Fruit fly (Drosophila melanogaster) whole organism, embryonic: Measurements from ENCODE around the gene UQCR-C2.

Experiments used
- Antp ChIP-seq: fragments of 200-800 bp; sonication (Bioruptor generic); optimal IDR thresholded peaks from 3 replicates; lab custom pipeline; 2016; ENCODE audit warnings: missing biosample characterization, missing genetic modification characterization
- Bgb ChIP-seq: fragments of 200-800 bp; sonication (Bioruptor generic); IDR thresholded peaks from 2 replicates; pipeline ENCODE4 v1.3.6; 2022; ENCODE audit warnings: missing biosample characterization, missing genetic modification characterization; ENCODE audit not compliant: partially characterized antibody
- CG10431 ChIP-seq: fragments of 200-800 bp; sonication (Bioruptor generic); optimal IDR thresholded peaks from 3 replicates; lab custom pipeline; 2018; ENCODE audit warnings: missing biosample characterization, mild to moderate bottlenecking, missing genetic modification characterization
- CG10979 ChIP-seq: fragments of 200-800 bp; sonication (Bioruptor generic); optimal IDR thresholded peaks from 2 replicates; lab custom pipeline; 2018; ENCODE audit warnings: missing biosample characterization, mild to moderate bottlenecking, missing genetic modification characterization, moderate library complexity
- CG11085 ChIP-seq: fragments of 200-800 bp; sonication (Bioruptor generic); IDR thresholded peaks from 2 replicates; pipeline ENCODE4 v1.3.6; 2022; ENCODE audit warnings: missing biosample characterization, missing genetic modification characterization
- CG11560 ChIP-seq: fragments of 200-800 bp; sonication (Bioruptor generic); IDR thresholded peaks from 3 replicates; pipeline ENCODE4 v1.3.6; 2022; ENCODE audit warnings: missing biosample characterization, missing genetic modification characterization
- CG12104 ChIP-seq: fragments of 200-800 bp; sonication (Bioruptor generic); optimal IDR thresholded peaks from 3 replicates; lab custom pipeline; 2016; ENCODE audit warnings: missing biosample characterization, missing genetic modification characterization
- CG12769 ChIP-seq: fragments of 200-800 bp; sonication (Bioruptor generic); optimal IDR thresholded peaks from 2 replicates; lab custom pipeline; 2019; ENCODE audit warnings: missing biosample characterization, mild to moderate bottlenecking, missing genetic modification characterization, moderate library complexity
- CG13624 ChIP-seq: fragments of 200-800 bp; sonication (Bioruptor generic); optimal IDR thresholded peaks from 2 replicates; lab custom pipeline; 2016; ENCODE audit warnings: missing biosample characterization, missing genetic modification characterization
- CG1529 ChIP-seq: fragments of 200-800 bp; sonication (Bioruptor generic); optimal IDR thresholded peaks from 3 replicates; lab custom pipeline; 2018; ENCODE audit warnings: missing biosample characterization, missing genetic modification characterization
- CG1602 ChIP-seq: fragments of 200-800 bp; sonication (Bioruptor generic); optimal IDR thresholded peaks from 3 replicates; lab custom pipeline; 2016; ENCODE audit warnings: missing biosample characterization, missing genetic modification characterization
- CG16815 ChIP-seq: fragments of 200-800 bp; sonication (Bioruptor generic); optimal IDR thresholded peaks from 3 replicates; lab custom pipeline; 2017; ENCODE audit warnings: missing biosample characterization, mild to moderate bottlenecking, missing genetic modification characterization
- CG17328 ChIP-seq: fragments of 200-800 bp; sonication (Bioruptor generic); IDR thresholded peaks from 2 replicates; pipeline ENCODE4 v1.3.6; 2022; ENCODE audit warnings: missing biosample characterization, missing genetic modification characterization
- CG1792 ChIP-seq: fragments of 200-800 bp; sonication (Bioruptor generic); optimal IDR thresholded peaks from 2 replicates; lab custom pipeline; 2016; ENCODE audit warnings: missing biosample characterization, missing genetic modification characterization
- CG3838 ChIP-seq: fragments of 200-800 bp; sonication (Bioruptor generic); optimal IDR thresholded peaks from 3 replicates; lab custom pipeline; 2016; ENCODE audit warnings: missing biosample characterization, missing genetic modification characterization
- CG4328 ChIP-seq: fragments of 200-800 bp; sonication (Bioruptor generic); optimal IDR thresholded peaks from 3 replicates; lab custom pipeline; 2017; ENCODE audit warnings: missing biosample characterization, missing genetic modification reagents, missing genetic modification characterization
- CG5180 ChIP-seq: fragments of 200-800 bp; sonication (Bioruptor generic); optimal IDR thresholded peaks from 3 replicates; lab custom pipeline; 2017; ENCODE audit warnings: missing biosample characterization, missing genetic modification characterization, mild to moderate bottlenecking, moderate library complexity, missing genetic modification reagents
- CG6765 ChIP-seq: fragments of 200-800 bp; sonication (Bioruptor generic); optimal IDR thresholded peaks from 3 replicates; lab custom pipeline; 2017; ENCODE audit warnings: missing biosample characterization, mild to moderate bottlenecking, missing genetic modification characterization
- CG7357 ChIP-seq: fragments of 200-800 bp; sonication (Bioruptor generic); IDR thresholded peaks from 3 replicates; pipeline ENCODE4 v1.3.6; 2022; ENCODE audit warnings: missing biosample characterization, missing genetic modification characterization
- CG7745 ChIP-seq: fragments of 200-800 bp; sonication (Bioruptor generic); optimal IDR thresholded peaks from 2 replicates; lab custom pipeline; 2018; ENCODE audit warnings: missing biosample characterization, mild to moderate bottlenecking, missing genetic modification characterization, moderate library complexity
- CG8765 ChIP-seq: fragments of 200-800 bp; sonication (Bioruptor generic); IDR thresholded peaks from 2 replicates; pipeline ENCODE4 v1.3.6; 2022; ENCODE audit warnings: missing biosample characterization, missing genetic modification characterization
- CG9797 ChIP-seq: fragments of 200-800 bp; sonication (Bioruptor generic); optimal IDR thresholded peaks from 3 replicates; lab custom pipeline; 2018; ENCODE audit warnings: missing biosample characterization, mild to moderate bottlenecking, missing genetic modification characterization
- Elba2 ChIP-seq: fragments of 200-800 bp; sonication (Bioruptor generic); optimal IDR thresholded peaks from 3 replicates; lab custom pipeline; 2016; ENCODE audit warnings: missing biosample characterization, missing genetic modification characterization
- Fer1 ChIP-seq: fragments of 200-800 bp; sonication (Bioruptor generic); optimal IDR thresholded peaks from 2 replicates; lab custom pipeline; 2017; ENCODE audit warnings: missing biosample characterization, mild to moderate bottlenecking, missing genetic modification characterization
- H15 ChIP-seq: fragments of 200-800 bp; sonication (Bioruptor generic); IDR thresholded peaks from 3 replicates; pipeline ENCODE4 v1.3.6; 2022; ENCODE audit warnings: missing biosample characterization, missing genetic modification characterization
- HmgD ChIP-seq: fragments of 200-800 bp; sonication (Bioruptor generic); optimal IDR thresholded peaks from 3 replicates; lab custom pipeline; 2016; ENCODE audit warnings: missing biosample characterization, missing genetic modification characterization
- Scr ChIP-seq: fragments of 200-800 bp; sonication (Bioruptor generic); IDR thresholded peaks from 2 replicates; pipeline ENCODE4 v1.3.6; 2022; ENCODE audit warnings: missing biosample characterization, missing genetic modification characterization; ENCODE audit not compliant: partially characterized antibody
- Spps ChIP-seq: fragments of 200-800 bp; sonication (Bioruptor generic); optimal IDR thresholded peaks from 2 replicates; lab custom pipeline; 2018; ENCODE audit warnings: missing biosample characterization, mild to moderate bottlenecking, missing genetic modification characterization
- TFAM ChIP-seq: fragments of 200-800 bp; sonication (Bioruptor generic); optimal IDR thresholded peaks from 2 replicates; lab custom pipeline; 2017; ENCODE audit warnings: missing biosample characterization, missing genetic modification characterization, inconsistent platforms
- Tbp ChIP-seq: fragments of >200 bp; optimal IDR thresholded peaks from 2 replicates; lab custom pipeline; 2018; ENCODE audit warnings: missing biosample characterization, missing genetic modification characterization
- Xbp1 ChIP-seq: fragments of 200-800 bp; sonication (Bioruptor generic); optimal IDR thresholded peaks from 3 replicates; lab custom pipeline; 2016; ENCODE audit warnings: missing biosample characterization, mild to moderate bottlenecking, missing genetic modification characterization
- aop ChIP-seq: fragments of 200-800 bp; sonication (Bioruptor generic); IDR thresholded peaks from 2 replicates; pipeline ENCODE4 v1.3.6; 2022; ENCODE audit warnings: missing biosample characterization, missing genetic modification characterization
- bsh ChIP-seq, 2 experiments: fragments of 200-800 bp; sonication (Bioruptor generic); optimal IDR thresholded peaks; 2 replicates each; lab custom pipeline; 2017 to 2018; ENCODE audit warnings: mild to moderate bottlenecking in 2 of 2, missing biosample characterization in 2 of 2, missing genetic modification characterization in 2 of 2, moderate library complexity in 1 of 2
- crp ChIP-seq, 2 experiments: fragments of 200-800 bp; sonication (Bioruptor generic); optimal IDR thresholded peaks; 2 replicates in 1 of 2; 3 replicates in 1 of 2; lab custom pipeline; 2017; ENCODE audit warnings: missing biosample characterization in 2 of 2, missing genetic modification characterization in 2 of 2, mild to moderate bottlenecking in 1 of 2, moderate library complexity in 1 of 2
- cwo ChIP-seq: fragments of 200-800 bp; sonication (Bioruptor generic); optimal IDR thresholded peaks from 3 replicates; lab custom pipeline; 2017; ENCODE audit warnings: missing biosample characterization, missing genetic modification characterization, mild to moderate bottlenecking, moderate library complexity, missing genetic modification reagents
- ems ChIP-seq: fragments of 200-800 bp; sonication (Bioruptor generic); optimal IDR thresholded peaks from 3 replicates; lab custom pipeline; 2016; ENCODE audit warnings: missing biosample characterization, missing genetic modification characterization
- exex ChIP-seq: fragments of 200-800 bp; sonication (Bioruptor generic); optimal IDR thresholded peaks from 4 replicates; lab custom pipeline; 2018; ENCODE audit warnings: missing biosample characterization, mild to moderate bottlenecking, missing genetic modification characterization, moderate library complexity
- fd3F ChIP-seq: fragments of 200-800 bp; sonication (Bioruptor generic); optimal IDR thresholded peaks from 2 replicates; lab custom pipeline; 2018; ENCODE audit warnings: missing biosample characterization, mild to moderate bottlenecking, missing genetic modification characterization, moderate library complexity
- grau ChIP-seq: fragments of 200-800 bp; optimal IDR thresholded peaks from 3 replicates; lab custom pipeline; 2019; ENCODE audit warnings: missing biosample characterization, mild to moderate bottlenecking, missing genetic modification characterization, moderate library complexity
- h ChIP-seq: fragments of >200 bp; optimal IDR thresholded peaks from 2 replicates; lab custom pipeline; 2017
- hbn ChIP-seq: fragments of 200-800 bp; sonication (Bioruptor generic); IDR thresholded peaks from 2 replicates; pipeline ENCODE4 v1.3.6; 2022; ENCODE audit warnings: missing biosample characterization, missing genetic modification characterization; ENCODE audit not compliant: partially characterized antibody
- hth ChIP-seq: fragments of >200 bp; optimal IDR thresholded peaks from 2 replicates; lab custom pipeline; 2017; ENCODE audit warnings: inconsistent platforms
- ken ChIP-seq: fragments of 200-800 bp; sonication (Bioruptor generic); IDR thresholded peaks from 3 replicates; pipeline ENCODE4 v1.3.6; 2022; ENCODE audit warnings: missing biosample characterization, missing genetic modification characterization
- kni ChIP-seq: fragments of 200-800 bp; sonication (Bioruptor generic); optimal IDR thresholded peaks from 3 replicates; lab custom pipeline; 2017; ENCODE audit warnings: mild to moderate bottlenecking, missing biosample characterization, missing genetic modification reagents, missing genetic modification characterization
- lab ChIP-seq: fragments of 200-800 bp; sonication (Bioruptor generic); optimal IDR thresholded peaks from 3 replicates; lab custom pipeline; 2017; ENCODE audit warnings: missing biosample characterization, missing genetic modification characterization, mild to moderate bottlenecking, moderate library complexity, missing genetic modification reagents
- repo ChIP-seq: fragments of 200-800 bp; sonication (Bioruptor generic); optimal IDR thresholded peaks from 2 replicates; lab custom pipeline; 2016; ENCODE audit warnings: missing biosample characterization, missing genetic modification characterization
- sens ChIP-seq: fragments of 200-800 bp; sonication (Bioruptor generic); peaks from one replicate; lab custom pipeline; 2016; ENCODE audit warnings: missing biosample characterization, missing genetic modification characterization
- tup ChIP-seq: fragments of 200-800 bp; sonication (Bioruptor generic); optimal IDR thresholded peaks from 2 replicates; lab custom pipeline; 2016; ENCODE audit warnings: missing biosample characterization, mild to moderate bottlenecking, missing genetic modification characterization, moderate library complexity
- z ChIP-seq: fragments of 200-800 bp; sonication (Bioruptor generic); IDR thresholded peaks from 3 replicates; pipeline ENCODE4 v1.3.6; 2022; ENCODE audit warnings: missing biosample characterization, missing genetic modification characterization
- zfh2 ChIP-seq: fragments of 200-800 bp; sonication (Bioruptor generic); optimal IDR thresholded peaks from 2 replicates; lab custom pipeline; 2016; ENCODE audit warnings: missing biosample characterization, missing genetic modification characterization

Gene UQCR-C2

DNA sequence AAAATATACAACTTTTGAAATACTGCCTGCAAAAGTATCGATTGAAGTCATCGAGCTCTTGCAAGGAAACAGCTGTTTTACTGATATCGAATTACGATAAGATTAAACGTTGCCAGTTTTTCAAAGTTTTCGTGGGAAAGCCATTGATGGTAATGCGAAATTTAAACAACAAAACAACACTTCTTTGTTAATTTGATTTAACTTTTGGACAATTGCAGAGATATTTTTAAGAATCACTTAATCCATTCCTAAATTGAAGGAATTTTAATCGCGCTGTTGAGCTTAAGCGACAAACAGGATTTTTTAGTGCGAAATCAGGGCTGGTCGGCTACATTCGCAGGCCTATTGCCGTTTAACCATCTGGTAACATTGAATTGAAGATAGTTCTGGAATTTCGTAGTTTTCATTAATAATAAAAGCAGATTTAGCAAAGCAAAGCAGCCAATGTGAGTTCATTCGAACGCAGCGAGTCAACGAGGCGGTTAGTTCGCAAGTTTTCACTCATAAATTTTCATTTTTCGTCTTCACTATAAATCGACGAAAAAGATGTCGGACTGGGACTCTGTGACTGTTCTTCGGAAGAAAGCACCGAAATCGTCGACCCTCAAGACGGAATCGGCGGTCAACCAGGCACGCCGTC is 9.5 kb upstream of the UQCR-C2 start, which contains the start of gene mbf1 (continued):
- TF ChIP-seq crp (GFP tag; optimal IDR thresholded peaks at IDR 0.05; lab: Kevin White, UChicago), result peak; percentile 62 to 92
- no peak for TF ChIP-seq Fer1 (GFP tag; lab: Kevin White, UChicago)
- peak; percentile 34 for TF ChIP-seq zfh2
- peak; percentile 22 for TF ChIP-seq grau (tag; lab: Kevin White, UChicago)
- TF ChIP-seq CG16815 (GFP tag; lab: Kevin White, UChicago), result no peak
- no peak for TF ChIP-seq Tbp (GFP tag; lab: Kevin White, UChicago)
- no peak for TF ChIP-seq CG17328 (GFP tag; lab: Robert Waterston, UW)
- TF ChIP-seq CG9797 (GFP tag; lab: Kevin White, UChicago), result peak; percentile 87
- peak; percentile 33; the same call in 1 of the 3 replicates for TF ChIP-seq CG11560
- no peak for TF ChIP-seq CG11085
- no peak for TF ChIP-seq CG10431 (GFP tag; lab: Kevin White, UChicago)
- peak; percentile 39 for TF ChIP-seq HmgD (GFP tag; lab: Kevin White, UChicago)
- TF ChIP-seq CG12769 (tag; lab: Kevin White, UChicago), result peak; percentile 32
- no peak for TF ChIP-seq aop (GFP tag; lab: Robert Waterston, UW)
- no peak for TF ChIP-seq CG6765 (GFP tag; lab: Kevin White, UChicago)
- no peak for TF ChIP-seq CG4328 (GFP tag; lab: Kevin White, UChicago)
- 0 out of 2 replicates have a peak, but pooled peaks have one; percentile 28 for TF ChIP-seq Bgb (GFP tag; lab: Robert Waterston, UW)
- TF ChIP-seq h (lab: Kevin White, UChicago), result no peak
- TF ChIP-seq z (GFP tag; lab: Robert Waterston, UW), result no peak
- no peak for TF ChIP-seq fd3F (GFP tag; lab: Kevin White, UChicago)
- no peak for TF ChIP-seq kni (GFP tag; lab: Kevin White, UChicago)
- peak in 1 of 2 experiments; percentile 1 for TF ChIP-seq bsh (GFP tag; optimal IDR thresholded peaks at IDR 0.05; lab: Kevin White, UChicago)
- TF ChIP-seq CG1529, result no peak
- no peak for TF ChIP-seq cwo
- TF ChIP-seq TFAM (GFP tag; lab: Kevin White, UChicago), result no peak
- peak; percentile 2 for TF ChIP-seq exex (tag; lab: Kevin White, UChicago)
- no peak for TF ChIP-seq hth
- no peak for TF ChIP-seq CG7357 (GFP tag; lab: Robert Waterston, UW)
- TF ChIP-seq CG1602 (GFP tag; lab: Kevin White, UChicago), result no peak
- no peak for TF ChIP-seq CG7745
- TF ChIP-seq lab (GFP tag; lab: Kevin White, UChicago), result no peak
- TF ChIP-seq ken (GFP tag; lab: Robert Waterston, UW), result no peak
- TF ChIP-seq CG3838, result no peak
- TF ChIP-seq CG10979 (tag; lab: Kevin White, UChicago), result no peak
- no peak for TF ChIP-seq ems (GFP tag; lab: Kevin White, UChicago)
- peak; percentile 31 for TF ChIP-seq CG12104
- no peak for TF ChIP-seq tup (GFP tag; lab: Kevin White, UChicago)
- TF ChIP-seq repo (GFP tag; lab: Kevin White, UChicago), result no peak
- no peak for TF ChIP-seq Antp (GFP tag; lab: Kevin White, UChicago)
- no peak for TF ChIP-seq H15 (GFP tag; lab: Robert Waterston, UW)
- peak; percentile 3 for TF ChIP-seq Elba2
- peak; percentile 89 for TF ChIP-seq sens (GFP tag; lab: Kevin White, UChicago)
- peak; percentile 49; the same call in 1 of the 2 replicates for TF ChIP-seq hbn (GFP tag; lab: Robert Waterston, UW)
- no peak for TF ChIP-seq CG8765 (GFP tag; lab: Robert Waterston, UW)
- TF ChIP-seq Scr (GFP tag; lab: Robert Waterston, UW), result peak; percentile 66
- TF ChIP-seq Xbp1, result no peak
- TF ChIP-seq CG1792, result no peak
- TF ChIP-seq Spps, result no peak
- no peak for TF ChIP-seq CG5180 (GFP tag; lab: Kevin White, UChicago)
- peak; percentile 23 for TF ChIP-seq CG13624 (GFP tag; lab: Kevin White, UChicago)
